Fruit fly (Drosophila melanogaster) whole organism, embryonic: Measurements from ENCODE around the gene kek6.

Source experiments
- ATbp ChIP-seq: fragments of 200-800 bp; sonication (Bioruptor generic); optimal IDR thresholded peaks from 2 replicates; lab custom pipeline; 2017; ENCODE audit warnings: missing biosample characterization, mild to moderate bottlenecking, missing genetic modification characterization, missing genetic modification reagents
- Asciz ChIP-seq: fragments of 200-800 bp; sonication (Bioruptor generic); optimal IDR thresholded peaks from 2 replicates; lab custom pipeline; 2017; ENCODE audit warnings: missing biosample characterization, mild to moderate bottlenecking, missing genetic modification characterization, missing genetic modification reagents
- CG12071 ChIP-seq: fragments of 200-800 bp; sonication (Bioruptor generic); optimal IDR thresholded peaks from 3 replicates; lab custom pipeline; 2018; ENCODE audit warnings: missing biosample characterization, mild to moderate bottlenecking, missing genetic modification characterization
- CG1233 ChIP-seq: fragments of 200-800 bp; sonication (Bioruptor generic); optimal IDR thresholded peaks from 4 replicates; lab custom pipeline; 2018; ENCODE audit warnings: missing biosample characterization, mild to moderate bottlenecking, missing genetic modification characterization
- CG13775 ChIP-seq: fragments of 200-800 bp; sonication (Bioruptor generic); optimal IDR thresholded peaks from 3 replicates; lab custom pipeline; 2017; ENCODE audit warnings: missing biosample characterization, mild to moderate bottlenecking, missing genetic modification characterization
- CG14860 ChIP-seq: fragments of 200-800 bp; sonication (Bioruptor generic); IDR thresholded peaks from 3 replicates; pipeline ENCODE4 v1.3.6; 2022; ENCODE audit warnings: missing biosample characterization, missing genetic modification characterization; ENCODE audit not compliant: partially characterized antibody
- CG15011 ChIP-seq: fragments of 200-800 bp; sonication (Bioruptor generic); optimal IDR thresholded peaks from 3 replicates; lab custom pipeline; 2018; ENCODE audit warnings: missing biosample characterization, mild to moderate bottlenecking, missing genetic modification characterization
- CG15073 ChIP-seq: fragments of 200-800 bp; sonication (Bioruptor generic); optimal IDR thresholded peaks from 2 replicates; lab custom pipeline; 2016; ENCODE audit warnings: missing biosample characterization, missing genetic modification characterization
- CG17912 ChIP-seq: fragments of 200-800 bp; sonication (Bioruptor generic); optimal IDR thresholded peaks from 2 replicates; lab custom pipeline; 2018; ENCODE audit warnings: missing biosample characterization, mild to moderate bottlenecking, missing genetic modification characterization
- CG2120 ChIP-seq: fragments of 200-800 bp; sonication (Bioruptor generic); optimal IDR thresholded peaks from 3 replicates; lab custom pipeline; 2016; ENCODE audit warnings: missing biosample characterization, missing genetic modification characterization
- CG31388 ChIP-seq: fragments of 200-800 bp; sonication (Bioruptor generic); optimal IDR thresholded peaks from 2 replicates; lab custom pipeline; 2016; ENCODE audit warnings: missing biosample characterization, missing genetic modification characterization
- CG4404 ChIP-seq: fragments of 200-800 bp; sonication (Bioruptor generic); IDR thresholded peaks from 2 replicates; pipeline ENCODE4 v1.3.6; 2022; ENCODE audit warnings: missing biosample characterization, missing genetic modification characterization
- CG4424 ChIP-seq: fragments of 200-800 bp; sonication (Bioruptor generic); optimal IDR thresholded peaks from 3 replicates; lab custom pipeline; 2016; ENCODE audit warnings: missing biosample characterization, missing genetic modification characterization
- CG7963 ChIP-seq: fragments of 200-800 bp; sonication (Bioruptor generic); IDR thresholded peaks from 3 replicates; pipeline ENCODE4 v1.3.6; 2022; ENCODE audit warnings: missing biosample characterization, missing genetic modification characterization; ENCODE audit not compliant: partially characterized antibody
- CG8089 ChIP-seq: fragments of 200-800 bp; sonication (Bioruptor generic); optimal IDR thresholded peaks from 3 replicates; lab custom pipeline; 2016; ENCODE audit warnings: missing biosample characterization, missing genetic modification characterization
- CG8359 ChIP-seq: fragments of 200-800 bp; sonication (Bioruptor generic); optimal IDR thresholded peaks from 2 replicates; lab custom pipeline; 2017; ENCODE audit warnings: missing biosample characterization, mild to moderate bottlenecking, missing genetic modification characterization, borderline replicate concordance
- CG8944 ChIP-seq: fragments of 200-800 bp; sonication (Bioruptor generic); optimal IDR thresholded peaks from 3 replicates; lab custom pipeline; 2016; ENCODE audit warnings: missing biosample characterization, missing genetic modification characterization
- CG9215 ChIP-seq: fragments of 200-800 bp; sonication (Bioruptor generic); IDR thresholded peaks from 2 replicates; pipeline ENCODE4 v1.3.6; 2022; ENCODE audit warnings: missing biosample characterization, missing genetic modification characterization
- CG9609 ChIP-seq: fragments of 200-800 bp; sonication (Bioruptor generic); optimal IDR thresholded peaks from 3 replicates; lab custom pipeline; 2016; ENCODE audit warnings: missing biosample characterization, missing genetic modification characterization
- CG9876 ChIP-seq: fragments of 200-800 bp; sonication (Bioruptor generic); optimal IDR thresholded peaks from 2 replicates; lab custom pipeline; 2016; ENCODE audit warnings: missing biosample characterization, missing genetic modification characterization
- CG9932 ChIP-seq: fragments of 200-800 bp; sonication (Bioruptor generic); IDR thresholded peaks from 2 replicates; pipeline ENCODE4 v1.3.6; 2022; ENCODE audit warnings: missing biosample characterization, missing genetic modification characterization
- D19B ChIP-seq: fragments of 200-800 bp; sonication (Bioruptor generic); optimal IDR thresholded peaks from 2 replicates; lab custom pipeline; 2017; ENCODE audit warnings: missing biosample characterization, mild to moderate bottlenecking, missing genetic modification characterization
- Dad ChIP-seq: fragments of 200-800 bp; sonication (Bioruptor generic); optimal IDR thresholded peaks from 3 replicates; lab custom pipeline; 2016; ENCODE audit warnings: missing biosample characterization, missing genetic modification characterization
- Dip2 ChIP-seq: fragments of 200-800 bp; sonication (Bioruptor generic); IDR thresholded peaks from 2 replicates; pipeline ENCODE4 v1.3.6; 2022; ENCODE audit warnings: missing biosample characterization, missing genetic modification characterization
- Doc3 ChIP-seq: fragments of 200-800 bp; sonication (Bioruptor generic); IDR thresholded peaks from 3 replicates; pipeline ENCODE4 v1.3.6; 2022; ENCODE audit warnings: missing biosample characterization, missing genetic modification characterization; ENCODE audit not compliant: partially characterized antibody
- Dref ChIP-seq: fragments of 200-800 bp; sonication (Bioruptor generic); IDR thresholded peaks from 2 replicates; pipeline ENCODE4 v1.3.6; 2022; ENCODE audit warnings: missing biosample characterization, missing genetic modification characterization
- Fer1 ChIP-seq: fragments of 200-800 bp; sonication (Bioruptor generic); optimal IDR thresholded peaks from 2 replicates; lab custom pipeline; 2017; ENCODE audit warnings: missing biosample characterization, mild to moderate bottlenecking, missing genetic modification characterization
- HmgD ChIP-seq: fragments of 200-800 bp; sonication (Bioruptor generic); optimal IDR thresholded peaks from 3 replicates; lab custom pipeline; 2016; ENCODE audit warnings: missing biosample characterization, missing genetic modification characterization
- Hr3 ChIP-seq: fragments of 200-800 bp; sonication (Bioruptor generic); optimal IDR thresholded peaks from 3 replicates; lab custom pipeline; 2016; ENCODE audit warnings: missing biosample characterization, missing genetic modification characterization
- MESR4 ChIP-seq: fragments of 200-800 bp; sonication (Bioruptor generic); optimal IDR thresholded peaks from 2 replicates; lab custom pipeline; 2018; ENCODE audit warnings: missing biosample characterization, mild to moderate bottlenecking, missing genetic modification characterization, moderate library complexity
- Neu2 ChIP-seq: fragments of 200-800 bp; sonication (Bioruptor generic); optimal IDR thresholded peaks from 3 replicates; lab custom pipeline; 2016; ENCODE audit warnings: missing biosample characterization, missing genetic modification characterization, borderline replicate concordance
- Opbp ChIP-seq: fragments of 200-800 bp; sonication (Bioruptor generic); IDR thresholded peaks from 3 replicates; pipeline ENCODE4 v1.3.6; 2022; ENCODE audit warnings: missing biosample characterization, missing genetic modification characterization; ENCODE audit not compliant: partially characterized antibody
- Sry-β ChIP-seq: fragments of 200-800 bp; sonication (Bioruptor generic); optimal IDR thresholded peaks from 2 replicates; lab custom pipeline; 2018; ENCODE audit warnings: missing biosample characterization, mild to moderate bottlenecking, missing genetic modification characterization, moderate library complexity
- Vsx1 ChIP-seq: fragments of 200-800 bp; sonication (Bioruptor generic); optimal IDR thresholded peaks from 2 replicates; lab custom pipeline; 2017; ENCODE audit warnings: missing biosample characterization, mild to moderate bottlenecking, missing genetic modification characterization, missing genetic modification reagents
- al ChIP-seq: fragments of 200-800 bp; sonication (Bioruptor generic); IDR thresholded peaks from 2 replicates; pipeline ENCODE4 v1.3.6; 2022; ENCODE audit warnings: missing biosample characterization, missing genetic modification characterization
- ap ChIP-seq: fragments of 200-800 bp; sonication (Bioruptor generic); IDR thresholded peaks from 2 replicates; pipeline ENCODE4 v1.3.6; 2022; ENCODE audit warnings: missing biosample characterization, missing genetic modification characterization
- ato ChIP-seq: fragments of 200-800 bp; sonication (Bioruptor generic); IDR thresholded peaks from 2 replicates; pipeline ENCODE4 v1.3.6; 2022; ENCODE audit warnings: missing biosample characterization, missing genetic modification characterization; ENCODE audit not compliant: partially characterized antibody
- bsh ChIP-seq, 2 experiments: fragments of 200-800 bp; sonication (Bioruptor generic); optimal IDR thresholded peaks; 2 replicates each; lab custom pipeline; 2017 to 2018; ENCODE audit warnings: mild to moderate bottlenecking in 2 of 2, missing biosample characterization in 2 of 2, missing genetic modification characterization in 2 of 2, moderate library complexity in 1 of 2
- corto ChIP-seq: fragments of 200-800 bp; sonication (Bioruptor generic); optimal IDR thresholded peaks from 2 replicates; lab custom pipeline; 2016; ENCODE audit warnings: missing biosample characterization, mild to moderate bottlenecking, missing genetic modification characterization, moderate library complexity
- dan ChIP-seq: fragments of 200-800 bp; sonication (Bioruptor generic); IDR thresholded peaks from 2 replicates; pipeline ENCODE4 v1.3.6; 2022; ENCODE audit warnings: missing biosample characterization, missing genetic modification characterization
- eyg ChIP-seq: fragments of 200-800 bp; sonication (Bioruptor generic); optimal IDR thresholded peaks from 3 replicates; lab custom pipeline; 2016; ENCODE audit warnings: missing biosample characterization, missing genetic modification characterization
- fd64A ChIP-seq: fragments of 200-800 bp; sonication (Bioruptor generic); optimal IDR thresholded peaks from 3 replicates; lab custom pipeline; 2018; ENCODE audit warnings: missing biosample characterization, mild to moderate bottlenecking, missing genetic modification characterization
- gcm2 ChIP-seq: fragments of 200-800 bp; sonication (Bioruptor generic); optimal IDR thresholded peaks from 2 replicates; lab custom pipeline; 2016; ENCODE audit warnings: missing biosample characterization, missing genetic modification characterization
- gt ChIP-seq: fragments of 200-800 bp; sonication (Bioruptor generic); IDR thresholded peaks from 2 replicates; pipeline ENCODE4 v1.3.6; 2022; ENCODE audit warnings: missing biosample characterization, missing genetic modification characterization
- klu ChIP-seq: fragments of 200-800 bp; sonication (Bioruptor generic); IDR thresholded peaks from 2 replicates; pipeline ENCODE4 v1.3.6; 2022; ENCODE audit warnings: missing biosample characterization, missing genetic modification characterization
- nerfin-2 ChIP-seq: fragments of 200-800 bp; sonication (Bioruptor generic); IDR thresholded peaks from 2 replicates; pipeline ENCODE4 v1.3.6; 2022; ENCODE audit warnings: missing biosample characterization, missing genetic modification characterization; ENCODE audit not compliant: partially characterized antibody
- nmo ChIP-seq: fragments of 200-800 bp; sonication (Bioruptor generic); optimal IDR thresholded peaks from 2 replicates; lab custom pipeline; 2018; ENCODE audit warnings: missing biosample characterization, mild to moderate bottlenecking, missing genetic modification characterization, moderate library complexity
- oc ChIP-seq: fragments of 200-800 bp; sonication (Bioruptor generic); optimal IDR thresholded peaks from 2 replicates; lab custom pipeline; 2018; ENCODE audit warnings: missing biosample characterization, mild to moderate bottlenecking, missing genetic modification characterization, moderate library complexity
- otp ChIP-seq: fragments of 200-800 bp; sonication (Bioruptor generic); IDR thresholded peaks from 3 replicates; pipeline ENCODE4, ENCODE4 v1.3.6; 2022; ENCODE audit warnings: missing biosample characterization, missing genetic modification characterization
- trem ChIP-seq: fragments of 200-800 bp; optimal IDR thresholded peaks from 3 replicates; lab custom pipeline; 2019; ENCODE audit warnings: missing biosample characterization, mild to moderate bottlenecking, missing genetic modification characterization, moderate library complexity
- usp ChIP-seq: fragments of >200 bp; optimal IDR thresholded peaks from 2 replicates; lab custom pipeline; 2017; ENCODE audit warnings: missing biosample characterization, missing genetic modification characterization

Gene kek6

DNA sequence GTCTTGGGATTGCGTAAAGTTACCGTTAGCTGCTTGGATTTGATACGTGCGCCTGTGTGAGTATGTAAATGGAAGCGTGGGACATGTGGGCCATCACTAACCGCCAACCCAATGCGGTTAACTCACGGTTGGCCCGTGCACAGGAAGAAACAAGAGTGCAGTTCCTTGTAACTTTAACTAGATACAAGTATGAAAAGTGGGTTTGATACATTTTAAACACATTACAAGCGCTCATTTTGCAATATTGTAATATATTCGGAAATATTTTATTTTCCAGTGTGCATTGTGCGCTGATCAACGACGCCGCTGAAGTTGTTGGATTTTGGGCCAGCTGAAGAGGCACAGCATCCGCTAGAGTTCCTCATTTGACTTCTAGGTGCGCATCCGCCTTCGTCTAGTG is 65.8 kb downstream of the kek6 start (continued):
- TF ChIP-seq gt (no peak), Vsx1 (GFP tag; lab: Kevin White, UChicago) (no peak), bsh (GFP tag; optimal IDR thresholded peaks at IDR 0.05; lab: Kevin White, UChicago) (peak in 1 of 2 experiments; percentile 84), Fer1 (GFP tag; lab: Kevin White, UChicago) (no peak), CG9876 (no peak), ato (GFP tag; lab: Robert Waterston, UW) (no peak), CG2120 (GFP tag; lab: Kevin White, UChicago) (no peak), ap (GFP tag; lab: Robert Waterston, UW) (no peak), CG1233 (no peak), Dad (GFP tag; lab: Kevin White, UChicago) (no peak), CG8359 (GFP tag; lab: Kevin White, UChicago) (no peak), Hr3 (GFP tag; lab: Kevin White, UChicago) (peak; percentile 29), fd64A (no peak), CG8089 (GFP tag; lab: Kevin White, UChicago) (peak; percentile 22), Opbp (no peak), Asciz (GFP tag; lab: Kevin White, UChicago) (no peak), ATbp (GFP tag; lab: Kevin White, UChicago) (peak; percentile 53), CG9215 (GFP tag; lab: Robert Waterston, UW) (no peak), CG4424 (no peak), CG14860 (no peak), CG8944 (GFP tag; lab: Kevin White, UChicago) (no peak), nerfin-2 (GFP tag; lab: Robert Waterston, UW) (no peak), CG17912 (GFP tag; lab: Kevin White, UChicago) (no peak), Doc3 (GFP tag; lab: Robert Waterston, UW) (no peak), Dip2 (GFP tag; lab: Robert Waterston, UW) (no peak), nmo (GFP tag; lab: Kevin White, UChicago) (peak; percentile 45), MESR4 (GFP tag; lab: Kevin White, UChicago) (no peak), al (GFP tag; lab: Robert Waterston, UW) (no peak), CG4404 (GFP tag; lab: Robert Waterston, UW) (no peak), usp (GFP tag; lab: Kevin White, UChicago) (no peak), gcm2 (no peak), Dref (GFP tag; lab: Robert Waterston, UW) (no peak), Neu2 (GFP tag; lab: Kevin White, UChicago) (no peak), CG9932 (no peak), dan (GFP tag; lab: Robert Waterston, UW) (no peak), CG12071 (GFP tag; lab: Kevin White, UChicago) (no peak), klu (GFP tag; lab: Robert Waterston, UW) (no peak), CG7963 (GFP tag; lab: Robert Waterston, UW) (no peak), corto (GFP tag; lab: Kevin White, UChicago) (no peak), eyg (GFP tag; lab: Kevin White, UChicago) (no peak), CG31388 (GFP tag; lab: Kevin White, UChicago) (no peak), trem (tag; lab: Kevin White, UChicago) (peak; percentile 15), CG15073 (no peak), CG15011 (no peak), Sry-β (no peak), HmgD (GFP tag; lab: Kevin White, UChicago) (no peak), otp (GFP tag; lab: Robert Waterston, UW) (peak; percentile 48; the same call in 1 of the 3 replicates), oc (tag; lab: Kevin White, UChicago) (peak; percentile 36), CG9609 (peak; percentile 15), D19B (GFP tag; lab: Kevin White, UChicago) (no peak), CG13775 (peak; percentile 36)
